Fruit fly (Drosophila melanogaster) whole organism: ENCODE results near the gene Ir94e.

ENCODE experiments used
- CG8478 ChIP-seq: fragments of >200 bp; optimal IDR thresholded peaks from 2 replicates; lab custom pipeline; 2018; ENCODE audit warnings: inconsistent platforms
- Dll ChIP-seq: fragments of >200 bp; optimal IDR thresholded peaks from 2 replicates; lab custom pipeline; 2017
- EcR ChIP-seq, 2 experiments: fragments of >200 bp; optimal IDR thresholded peaks; 2 replicates each; lab custom pipeline; 2017; ENCODE audit warnings: missing biosample characterization in 2 of 2, missing genetic modification characterization in 2 of 2, missing genetic modification reagents in 2 of 2
- pan ChIP-seq: fragments of >200 bp; optimal IDR thresholded peaks from 2 replicates; lab custom pipeline; 2017
- psq ChIP-seq: fragments of >200 bp; optimal IDR thresholded peaks from 2 replicates; lab custom pipeline; 2017
- usp ChIP-seq: fragments of >200 bp; optimal IDR thresholded peaks from 2 replicates; lab custom pipeline; 2017; ENCODE audit warnings: missing biosample characterization, missing genetic modification characterization, mixed read lengths

Gene Ir94e

dm6 chr3R:23396548-23397294 is 8.6 kb upstream of the Ir94e start:
- TF ChIP-seq EcR (GFP tag; optimal IDR thresholded peaks at IDR 0.05; lab: Kevin White, UChicago) (no peak), usp (GFP tag; lab: Kevin White, UChicago) (no peak), Dll (lab: Kevin White, UChicago) (no peak), CG8478 (lab: Kevin White, UChicago) (no peak), psq (no peak), pan (lab: Kevin White, UChicago) (no peak)

dm6 chr3R:23398979-23399378 is 6.3 kb upstream of the Ir94e start:
- TF ChIP-seq Dll (lab: Kevin White, UChicago) (no peak), psq (no peak), usp (GFP tag; lab: Kevin White, UChicago) (no peak), CG8478 (lab: Kevin White, UChicago) (no peak), EcR (GFP tag; optimal IDR thresholded peaks at IDR 0.05; lab: Kevin White, UChicago) (no peak), pan (lab: Kevin White, UChicago) (no peak)

- TF ChIP-seq CG8478 (lab: Kevin White, UChicago): no peak
- TF ChIP-seq Dll (lab: Kevin White, UChicago): no peak
- TF ChIP-seq pan (lab: Kevin White, UChicago): no peak
Measured at dm6 chr3R:23399679-23400078, 5.6 kb upstream of the Ir94e start.

- TF ChIP-seq EcR (GFP tag; optimal IDR thresholded peaks at IDR 0.05; lab: Kevin White, UChicago) (no peak), Dll (lab: Kevin White, UChicago) (no peak), pan (lab: Kevin White, UChicago) (no peak), usp (GFP tag; lab: Kevin White, UChicago) (no peak), CG8478 (lab: Kevin White, UChicago) (no peak), psq (no peak)
Measured at dm6 chr3R:23401519-23401918, 3.8 kb upstream of the Ir94e start.

dm6 chr3R:23402508-23402907 is 2.8 kb upstream of the Ir94e start, which contains the start of gene Ir94d:
Ir94d (plus strand) TSS chr3R:23402808.
- no peak for TF ChIP-seq Dll (lab: Kevin White, UChicago)
- TF ChIP-seq usp (GFP tag; lab: Kevin White, UChicago): no peak
- no peak for TF ChIP-seq CG8478 (lab: Kevin White, UChicago)
- no peak for TF ChIP-seq EcR (GFP tag; optimal IDR thresholded peaks at IDR 0.05; lab: Kevin White, UChicago)
- TF ChIP-seq psq: no peak
- no peak for TF ChIP-seq pan (lab: Kevin White, UChicago)

dm6 chr3R:23403628-23404027 is 1.7 kb upstream of the Ir94e start, which contains the start of gene CG17380:
CG17380 (minus strand) TSS chr3R:23403728.
- TF ChIP-seq usp (GFP tag; lab: Kevin White, UChicago): no peak
- TF ChIP-seq pan (lab: Kevin White, UChicago): no peak
- no peak for TF ChIP-seq EcR (GFP tag; optimal IDR thresholded peaks at IDR 0.05; lab: Kevin White, UChicago)
- TF ChIP-seq psq: no peak
- TF ChIP-seq Dll (lab: Kevin White, UChicago): no peak
- no peak for TF ChIP-seq CG8478 (lab: Kevin White, UChicago)

dm6 chr3R:23407880-23408279 is 2.6 kb downstream of the Ir94e start:
- TF ChIP-seq pan (lab: Kevin White, UChicago): no peak
- no peak for TF ChIP-seq EcR (GFP tag; optimal IDR thresholded peaks at IDR 0.05; lab: Kevin White, UChicago)
- TF ChIP-seq usp (GFP tag; lab: Kevin White, UChicago): no peak
- no peak for TF ChIP-seq psq
- TF ChIP-seq CG8478 (lab: Kevin White, UChicago): no peak
- TF ChIP-seq Dll (lab: Kevin White, UChicago): no peak

- TF ChIP-seq EcR (GFP tag; optimal IDR thresholded peaks at IDR 0.05; lab: Kevin White, UChicago) (no peak), Dll (lab: Kevin White, UChicago) (no peak), CG8478 (lab: Kevin White, UChicago) (no peak), usp (GFP tag; lab: Kevin White, UChicago) (no peak), psq (no peak)
Measured at dm6 chr3R:23416579-23416978, 11.3 kb downstream of the Ir94e start.

dm6 chr3R:23417650-23418049 is 12.3 kb downstream of the Ir94e start:
- TF ChIP-seq usp (GFP tag; lab: Kevin White, UChicago) (no peak), Dll (lab: Kevin White, UChicago) (no peak), psq (no peak), pan (lab: Kevin White, UChicago) (no peak), EcR (GFP tag; optimal IDR thresholded peaks at IDR 0.05; lab: Kevin White, UChicago) (no peak), CG8478 (lab: Kevin White, UChicago) (no peak)

- TF ChIP-seq EcR (GFP tag; optimal IDR thresholded peaks at IDR 0.05; lab: Kevin White, UChicago): no peak
- TF ChIP-seq usp (GFP tag; lab: Kevin White, UChicago): no peak
- no peak for TF ChIP-seq pan (lab: Kevin White, UChicago)
- TF ChIP-seq Dll (lab: Kevin White, UChicago): no peak
- no peak for TF ChIP-seq CG8478 (lab: Kevin White, UChicago)
- no peak for TF ChIP-seq psq
Measured at dm6 chr3R:23421925-23422324, 16.6 kb downstream of the Ir94e start.

- TF ChIP-seq CG8478 (lab: Kevin White, UChicago) (no peak), EcR (GFP tag; optimal IDR thresholded peaks at IDR 0.05; lab: Kevin White, UChicago) (no peak), psq (no peak), Dll (lab: Kevin White, UChicago) (no peak), usp (GFP tag; lab: Kevin White, UChicago) (no peak), pan (lab: Kevin White, UChicago) (no peak)
Measured at dm6 chr3R:23425107-23425506, 19.8 kb downstream of the Ir94e start.

- TF ChIP-seq psq: no peak
- TF ChIP-seq usp (GFP tag; lab: Kevin White, UChicago): no peak
- TF ChIP-seq pan (lab: Kevin White, UChicago): no peak
- TF ChIP-seq CG8478 (lab: Kevin White, UChicago): no peak
- no peak for TF ChIP-seq EcR (GFP tag; optimal IDR thresholded peaks at IDR 0.05; lab: Kevin White, UChicago)
- no peak for TF ChIP-seq Dll (lab: Kevin White, UChicago)
Measured at dm6 chr3R:23425929-23426328, 20.6 kb downstream of the Ir94e start, which contains the start of gene CG43694. CG43694 (minus strand) TSS chr3R:23426029.
